Worm (Caenorhabditis elegans) whole organism, L1 larva: ENCODE results near the gene F43E2.1.

Experiments used
- C16A3.4 ChIP-seq: fragments of 150-350 bp; optimal IDR thresholded peaks from 2 replicates; lab custom pipeline; 2014; ENCODE audit warnings: missing biosample characterization, missing genetic modification characterization
- Y116A8C.19 ChIP-seq: sonication (generic microtip); optimal IDR thresholded peaks from 2 replicates; lab custom pipeline; 2016; ENCODE audit warnings: missing compliant biosample characterization, missing genetic modification characterization, borderline replicate concordance
- aha-1 ChIP-seq: fragments of 150-350 bp; optimal IDR thresholded peaks from 2 replicates; lab custom pipeline; 2014; ENCODE audit warnings: missing biosample characterization, missing genetic modification characterization
- aly-2 ChIP-seq: fragments of 150-350 bp; optimal IDR thresholded peaks from 2 replicates; lab custom pipeline; 2014; ENCODE audit warnings: missing biosample characterization, missing genetic modification characterization
- blmp-1 ChIP-seq: fragments of 150-350 bp; optimal IDR thresholded peaks from 2 replicates; lab custom pipeline; 2014; ENCODE audit warnings: missing biosample characterization, missing genetic modification characterization
- ceh-63 ChIP-seq: fragments of 200-800 bp; sonication (Bioruptor generic); optimal IDR thresholded peaks from 2 replicates; lab custom pipeline; 2018; ENCODE audit warnings: mild to moderate bottlenecking, missing genetic modification characterization, missing compliant biosample characterization
- ceh-82 ChIP-seq, 3 experiments: fragments of 150-350 bp in 1 of 3; sonication (generic microtip) in 2 of 3; optimal IDR thresholded peaks; 2 replicates each; lab custom pipeline; 2014 to 2017; ENCODE audit warnings: missing biosample characterization in 3 of 3, missing genetic modification characterization in 3 of 3
- ces-1 ChIP-seq: fragments of 150-350 bp; optimal IDR thresholded peaks from 2 replicates; lab custom pipeline; 2014; ENCODE audit warnings: missing biosample characterization, missing genetic modification reagents, missing genetic modification characterization
- dpl-1 ChIP-seq, 3 experiments: fragments of 150-350 bp in 2 of 3; sonication (generic microtip) in 1 of 3; optimal IDR thresholded peaks; 2 replicates each; lab custom pipeline; 2014 to 2017; ENCODE audit warnings: missing biosample characterization in 3 of 3, missing genetic modification characterization in 3 of 3, missing genetic modification reagents in 3 of 3
- efl-1 ChIP-seq, 4 experiments: fragments of 150-350 bp; optimal IDR thresholded peaks in 3 of 4; peaks in 1 of 4; 1 replicate in 1 of 4; 2 replicates in 3 of 4; lab custom pipeline; 2014; ENCODE audit warnings: missing biosample characterization in 2 of 4, missing genetic modification characterization in 2 of 4, missing genetic modification reagents in 2 of 4
- efl-3 ChIP-seq: fragments of 200-800 bp; sonication (Bioruptor generic); optimal IDR thresholded peaks from 2 replicates; lab custom pipeline; 2018; ENCODE audit warnings: mild to moderate bottlenecking, missing genetic modification characterization, missing compliant biosample characterization
- egl-13 ChIP-seq: sonication (generic microtip); optimal IDR thresholded peaks from 2 replicates; lab custom pipeline; 2016; ENCODE audit warnings: missing genotype, missing genetic modification reagents, missing genetic modification characterization, missing compliant biosample characterization
- egl-27 ChIP-seq, 2 experiments: fragments of 150-350 bp in 1 of 2; sonication (generic microtip); optimal IDR thresholded peaks; 3 replicates each; lab custom pipeline; 2017 to 2018; ENCODE audit warnings: missing biosample characterization in 2 of 2, missing genetic modification characterization in 2 of 2, missing genetic modification reagents in 2 of 2
- elt-3 ChIP-seq, 6 experiments: fragments of 150-350 bp in 1 of 6; sonication (generic microtip); optimal IDR thresholded peaks; 2 replicates each; lab custom pipeline; 2017 to 2018; ENCODE audit warnings: missing biosample characterization in 6 of 6, missing genetic modification characterization in 6 of 6, inconsistent platforms in 1 of 6
- fkh-8 ChIP-seq: sonication (generic microtip); optimal IDR thresholded peaks from 2 replicates; lab custom pipeline; 2016; ENCODE audit warnings: mild to moderate bottlenecking, missing genetic modification characterization, missing compliant biosample characterization
- fos-1 ChIP-seq: fragments of 150-350 bp; optimal IDR thresholded peaks from 2 replicates; lab custom pipeline; 2014; ENCODE audit warnings: missing biosample characterization, missing genetic modification characterization
- hlh-4 ChIP-seq: sonication (generic microtip); optimal IDR thresholded peaks from 2 replicates; lab custom pipeline; 2016; ENCODE audit warnings: mild to moderate bottlenecking, missing genetic modification characterization, missing compliant biosample characterization
- isw-1 ChIP-seq: fragments of 200-800 bp; sonication (Bioruptor generic); IDR thresholded peaks from 2 replicates; pipeline ENCODE4 v1.3.6; 2022; ENCODE audit warnings: missing genetic modification characterization, missing compliant biosample characterization
- jun-1 ChIP-seq: fragments of 150-350 bp; optimal IDR thresholded peaks from 2 replicates; lab custom pipeline; 2014; ENCODE audit warnings: missing biosample characterization, missing genetic modification reagents, missing genetic modification characterization
- lin-13 ChIP-seq: fragments of 150-350 bp; optimal IDR thresholded peaks from 2 replicates; lab custom pipeline; 2014; ENCODE audit warnings: missing biosample characterization, missing genetic modification reagents, missing genetic modification characterization
- lir-3 ChIP-seq: sonication (generic microtip); optimal IDR thresholded peaks from 2 replicates; lab custom pipeline; 2016; ENCODE audit warnings: mild to moderate bottlenecking, missing genetic modification characterization, moderate library complexity, missing compliant biosample characterization; ENCODE audit not compliant: poor library complexity
- mab-9 ChIP-seq: fragments of 200-800 bp; sonication (Bioruptor generic); IDR thresholded peaks from 2 replicates; pipeline ENCODE4 v1.3.6; 2022; ENCODE audit warnings: missing genetic modification reagents, missing genetic modification characterization, missing compliant biosample characterization
- mdl-1 ChIP-seq, 2 experiments: fragments of 150-350 bp; optimal IDR thresholded peaks; 2 replicates each; lab custom pipeline; 2014 to 2017; ENCODE audit warnings: missing biosample characterization in 2 of 2, missing genetic modification characterization in 2 of 2, inconsistent platforms in 1 of 2
- mep-1 ChIP-seq: fragments of 150-350 bp; optimal IDR thresholded peaks from 2 replicates; lab custom pipeline; 2014; ENCODE audit warnings: missing biosample characterization, missing genetic modification characterization
- nhr-11 ChIP-seq: fragments of 150-350 bp; optimal IDR thresholded peaks from 2 replicates; lab custom pipeline; 2014; ENCODE audit warnings: missing biosample characterization, missing genetic modification characterization
- nhr-12 ChIP-seq: sonication (generic microtip); optimal IDR thresholded peaks from 2 replicates; lab custom pipeline; 2017; ENCODE audit warnings: missing biosample characterization, missing genetic modification characterization
- nhr-19 ChIP-seq: fragments of 200-800 bp; sonication (Bioruptor generic); conservative IDR thresholded peaks from 2 replicates; pipeline ENCODE4 v1.3.6; 2022; ENCODE audit warnings: missing genetic modification characterization, missing compliant biosample characterization
- nhr-20 ChIP-seq: sonication (generic microtip); optimal IDR thresholded peaks from 2 replicates; lab custom pipeline; 2016; ENCODE audit warnings: mild to moderate bottlenecking, missing genetic modification characterization, missing compliant biosample characterization
- nhr-47 ChIP-seq: sonication (generic microtip); optimal IDR thresholded peaks from 2 replicates; lab custom pipeline; 2016; ENCODE audit warnings: mild to moderate bottlenecking, missing genetic modification characterization, moderate library complexity, missing compliant biosample characterization
- nhr-71 ChIP-seq: sonication (generic microtip); optimal IDR thresholded peaks from 2 replicates; lab custom pipeline; 2016; ENCODE audit warnings: mild to moderate bottlenecking, missing genetic modification characterization, moderate library complexity, missing compliant biosample characterization
- nhr-76 ChIP-seq: sonication (generic microtip); optimal IDR thresholded peaks from 2 replicates; lab custom pipeline; 2017; ENCODE audit warnings: missing biosample characterization, missing genetic modification characterization
- nhr-77 ChIP-seq: fragments of 150-350 bp; optimal IDR thresholded peaks from 2 replicates; lab custom pipeline; 2014; ENCODE audit warnings: missing biosample characterization, missing genetic modification characterization
- nhr-84 ChIP-seq: sonication (generic microtip); optimal IDR thresholded peaks from 2 replicates; lab custom pipeline; 2017; ENCODE audit warnings: missing biosample characterization, missing genetic modification characterization
- nhr-85 ChIP-seq: sonication (generic microtip); peaks from one replicate; lab custom pipeline; 2016; ENCODE audit warnings: missing genetic modification characterization, inconsistent platforms, missing compliant biosample characterization
- nhr-90 ChIP-seq: sonication (generic microtip); optimal IDR thresholded peaks from 2 replicates; lab custom pipeline; 2016; ENCODE audit warnings: mild to moderate bottlenecking, missing genetic modification characterization, missing compliant biosample characterization; ENCODE audit not compliant: poor library complexity
- pax-3 ChIP-seq: fragments of 200-800 bp; sonication (Bioruptor generic); optimal IDR thresholded peaks from 2 replicates; lab custom pipeline; 2018; ENCODE audit warnings: mild to moderate bottlenecking, missing genetic modification characterization, moderate library complexity, missing compliant biosample characterization
- pqm-1 ChIP-seq: sonication (generic microtip); optimal IDR thresholded peaks from 3 replicates; lab custom pipeline; 2017; ENCODE audit warnings: missing biosample characterization, missing genetic modification characterization
- rnt-1 ChIP-seq: sonication (generic microtip); optimal IDR thresholded peaks from 2 replicates; lab custom pipeline; 2016; ENCODE audit warnings: mild to moderate bottlenecking, missing genetic modification characterization, moderate library complexity, missing compliant biosample characterization
- skn-1 ChIP-seq: fragments of 150-350 bp; optimal IDR thresholded peaks from 2 replicates; lab custom pipeline; 2014; ENCODE audit warnings: missing biosample characterization, missing genetic modification characterization
- snu-23 ChIP-seq: sonication (generic microtip); optimal IDR thresholded peaks from 2 replicates; lab custom pipeline; 2016; ENCODE audit warnings: missing genetic modification characterization, missing compliant biosample characterization
- sox-4 ChIP-seq: sonication (generic microtip); optimal IDR thresholded peaks from 2 replicates; lab custom pipeline; 2016; ENCODE audit warnings: missing genetic modification characterization, missing compliant biosample characterization
- sptf-1 ChIP-seq: fragments of 150-350 bp; optimal IDR thresholded peaks from 2 replicates; lab custom pipeline; 2014; ENCODE audit warnings: missing biosample characterization, missing genetic modification characterization
- sup-37 ChIP-seq: fragments of 200-800 bp; sonication (Bioruptor generic); optimal IDR thresholded peaks from 2 replicates; lab custom pipeline; 2018; ENCODE audit warnings: mild to moderate bottlenecking, missing genetic modification characterization, missing compliant biosample characterization
- swsn-7 ChIP-seq: sonication (generic microtip); optimal IDR thresholded peaks from 2 replicates; lab custom pipeline; 2016; ENCODE audit warnings: missing genetic modification characterization, missing compliant biosample characterization
- tbx-2 ChIP-seq: sonication (generic microtip); optimal IDR thresholded peaks from 2 replicates; lab custom pipeline; 2016; ENCODE audit warnings: missing genetic modification characterization, missing compliant biosample characterization
- unc-130 ChIP-seq: fragments of 150-350 bp; optimal IDR thresholded peaks from 2 replicates; lab custom pipeline; 2017; ENCODE audit warnings: missing biosample characterization, missing genetic modification characterization, inconsistent platforms
- unc-30 ChIP-seq: sonication (generic microtip); optimal IDR thresholded peaks from 2 replicates; lab custom pipeline; 2017; ENCODE audit warnings: missing biosample characterization, missing genetic modification characterization
- unc-62 ChIP-seq: fragments of 150-350 bp; optimal IDR thresholded peaks from 2 replicates; lab custom pipeline; 2014; ENCODE audit warnings: missing biosample characterization, missing genetic modification reagents, missing genetic modification characterization
- unc-98 ChIP-seq: fragments of 200-800 bp; sonication (Bioruptor generic); IDR thresholded peaks from 2 replicates; pipeline ENCODE4 v1.3.6; 2022; ENCODE audit warnings: missing genetic modification characterization, missing compliant biosample characterization
- zip-4 ChIP-seq: fragments of 200-800 bp; sonication (Bioruptor generic); optimal IDR thresholded peaks from 2 replicates; lab custom pipeline; 2018; ENCODE audit warnings: mild to moderate bottlenecking, missing genetic modification characterization, moderate library complexity, missing compliant biosample characterization
- ztf-11 ChIP-seq, 2 experiments: sonication (generic microtip); optimal IDR thresholded peaks; 2 replicates each; lab custom pipeline; 2016 to 2017; ENCODE audit warnings: missing genetic modification characterization in 2 of 2, missing biosample characterization in 1 of 2, missing compliant biosample characterization in 1 of 2
- ztf-4 ChIP-seq: fragments of 150-350 bp; optimal IDR thresholded peaks from 2 replicates; lab custom pipeline; 2014; ENCODE audit warnings: missing biosample characterization, missing genetic modification characterization

Gene F43E2.1

DNA sequence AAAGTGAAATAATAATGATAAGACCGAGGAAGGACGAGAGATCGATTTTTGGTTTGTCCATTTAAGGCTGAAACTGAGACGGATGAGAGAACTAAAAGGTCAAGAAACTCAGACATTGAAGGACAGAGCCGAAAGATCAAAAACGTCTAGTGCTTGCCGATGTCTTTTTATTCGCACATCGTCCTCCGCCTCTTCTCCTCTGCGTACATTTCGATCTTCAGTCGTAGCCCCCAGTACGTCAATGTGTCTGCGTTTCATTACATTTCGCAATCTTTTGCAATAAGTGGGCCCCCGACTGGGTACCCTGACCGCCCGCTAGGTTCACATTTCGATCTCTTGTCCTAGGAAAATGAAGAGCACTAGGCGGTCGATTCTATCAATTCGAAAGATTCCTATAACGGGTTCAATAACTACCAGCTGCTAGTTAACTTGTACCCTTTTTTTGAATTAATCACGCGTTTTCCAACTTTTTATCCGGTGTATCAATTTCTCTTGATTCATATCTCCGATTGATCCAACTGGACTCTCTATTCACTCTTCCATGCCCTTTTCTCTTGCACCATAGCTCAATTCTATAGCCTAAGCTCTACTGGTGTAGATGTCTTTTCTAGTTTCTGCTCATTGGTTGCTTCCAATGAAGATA is 17.1 kb downstream of the F43E2.1 start:
- TF ChIP-seq tbx-2 (peak; percentile 37), nhr-90 (tag; lab: Kevin White, UChicago) (peak; percentile 33), snu-23 (GFP tag; lab: Kevin White, UChicago) (peak; percentile 67), nhr-11 (tag; lab: Kevin White, UChicago) (no peak), lir-3 (tag; lab: Kevin White, UChicago) (no peak), sox-4 (no peak), ceh-63 (GFP tag; lab: Kevin White, UChicago) (no peak), rnt-1 (tag; lab: Kevin White, UChicago) (peak; percentile 38), efl-3 (GFP tag; lab: Kevin White, UChicago) (no peak), fos-1 (tag; lab: Kevin White, UChicago) (no peak), skn-1 (tag; lab: Kevin White, UChicago) (peak; percentile 76), pax-3 (tag; lab: Kevin White, UChicago) (no peak), Y116A8C.19 (no peak), aly-2 (no peak), nhr-47 (peak; percentile 36), unc-130 (tag; lab: Kevin White, UChicago) (no peak), swsn-7 (tag; lab: Kevin White, UChicago) (peak; percentile 33), sptf-1 (tag; lab: Kevin White, UChicago) (no peak), isw-1 (GFP tag; lab: Robert Waterston, UW) (peak; percentile 24; the same call in 1 of the 2 replicates), nhr-84 (tag; lab: Kevin White, UChicago) (no peak), ztf-11 (tag; optimal IDR thresholded peaks at IDR 0.05; lab: Kevin White, UChicago) (no peak), egl-27 (tag; optimal IDR thresholded peaks at IDR 0.05; lab: Kevin White, UChicago) (peak; percentile 46 to 68), ces-1 (GFP tag; lab: Kevin White, UChicago) (no peak), zip-4 (GFP tag; lab: Kevin White, UChicago) (peak; percentile 75), nhr-12 (tag; lab: Kevin White, UChicago) (no peak), egl-13 (no peak), aha-1 (no peak), fkh-8 (tag; lab: Kevin White, UChicago) (peak; percentile 52), pqm-1 (tag; lab: Kevin White, UChicago) (no peak), nhr-20 (tag; lab: Kevin White, UChicago) (peak; percentile 66), nhr-85 (peak; percentile 82), elt-3 (tag; optimal IDR thresholded peaks at IDR 0.05; lab: Kevin White, UChicago) (no peak), mdl-1 (tag; optimal IDR thresholded peaks at IDR 0.05; lab: Kevin White, UChicago) (peak in 1 of 2 experiments; percentile 42), blmp-1 (tag; lab: Kevin White, UChicago) (peak; percentile 57), mep-1 (tag; lab: Kevin White, UChicago) (no peak), ztf-4 (tag; lab: Kevin White, UChicago) (no peak), efl-1 (optimal IDR thresholded peaks at IDR 0.05; lab: Kevin White, UChicago) (peak; percentile 42 to 62), efl-1 (GFP tag; optimal IDR thresholded peaks at IDR 0.05 in 1 of 2; lab: Kevin White, UChicago) (peak; percentile 12 to 93), ceh-82 (tag; optimal IDR thresholded peaks at IDR 0.05; lab: Kevin White, UChicago) (peak; percentile 50 to 76 (median 71)), dpl-1 (GFP tag; optimal IDR thresholded peaks at IDR 0.05; lab: Kevin White, UChicago) (peak in 2 of 3 experiments; percentile 1 to 3), nhr-76 (tag; lab: Kevin White, UChicago) (no peak), unc-30 (tag; lab: Kevin White, UChicago) (no peak), lin-13 (GFP tag; lab: Kevin White, UChicago) (no peak), unc-62 (no peak), unc-98 (GFP tag; lab: Robert Waterston, UW) (no peak), sup-37 (GFP tag; lab: Kevin White, UChicago) (no peak), C16A3.4 (tag; lab: Kevin White, UChicago) (no peak), nhr-19 (peak; percentile 32; the same call in 1 of the 2 replicates), jun-1 (no peak), hlh-4 (no peak), nhr-77 (tag; lab: Kevin White, UChicago) (no peak), nhr-71 (tag; lab: Kevin White, UChicago) (peak; percentile 77), mab-9 (GFP tag; lab: Robert Waterston, UW) (no peak)
